Fruit fly (Drosophila melanogaster) whole organism, pupa: ENCODE measurements around the gene CG6254.
A peak's percentile ranks its signal among the peaks of the same experiment; 100 is the strongest.

Experiments used
- CG10348 ChIP-seq: fragments of 200-800 bp; sonication (Bioruptor generic); IDR thresholded peaks from 2 replicates; pipeline ENCODE4 v1.3.6; 2022; ENCODE audit warnings: missing biosample characterization, missing genetic modification characterization
- CG12605 ChIP-seq: fragments of 200-800 bp; sonication (Bioruptor generic); IDR thresholded peaks from 2 replicates; pipeline ENCODE4 v1.3.6; 2022; ENCODE audit warnings: missing biosample characterization, missing genetic modification characterization
- CG13204 ChIP-seq: fragments of 200-800 bp; sonication (Bioruptor generic); optimal IDR thresholded peaks from 2 replicates; lab custom pipeline; 2018; ENCODE audit warnings: missing biosample characterization, mild to moderate bottlenecking, missing genetic modification characterization, moderate library complexity
- CG14655 ChIP-seq: fragments of 200-800 bp; sonication (Bioruptor generic); optimal IDR thresholded peaks from 3 replicates; lab custom pipeline; 2017; ENCODE audit warnings: mild to moderate bottlenecking, missing biosample characterization, missing genetic modification reagents, missing genetic modification characterization
- CG15710 ChIP-seq: fragments of 200-800 bp; sonication (Bioruptor generic); optimal IDR thresholded peaks from 2 replicates; lab custom pipeline; 2018; ENCODE audit warnings: missing biosample characterization, mild to moderate bottlenecking, missing genetic modification characterization, moderate library complexity
- CG17806 ChIP-seq: fragments of 200-800 bp; sonication (Bioruptor generic); optimal IDR thresholded peaks from 2 replicates; lab custom pipeline; 2018; ENCODE audit warnings: missing biosample characterization, mild to moderate bottlenecking, missing genetic modification characterization, moderate library complexity
- CG32121 ChIP-seq: fragments of 200-800 bp; sonication (Bioruptor generic); IDR thresholded peaks from 2 replicates; pipeline ENCODE4 v1.3.6; 2022; ENCODE audit warnings: missing biosample characterization, missing genetic modification characterization
- CG34367 ChIP-seq: fragments of 200-800 bp; sonication (Bioruptor generic); optimal IDR thresholded peaks from 2 replicates; lab custom pipeline; 2018; ENCODE audit warnings: missing biosample characterization, mild to moderate bottlenecking, missing genetic modification characterization
- CG4496 ChIP-seq: fragments of 200-800 bp; sonication (Bioruptor generic); IDR thresholded peaks from 3 replicates; pipeline ENCODE4 v1.3.6; 2022; ENCODE audit warnings: missing biosample characterization, missing genetic modification characterization
- CG8159 ChIP-seq: fragments of 200-800 bp; sonication (Bioruptor generic); optimal IDR thresholded peaks from 3 replicates; lab custom pipeline; 2018; ENCODE audit warnings: missing biosample characterization, mild to moderate bottlenecking, missing genetic modification characterization, moderate library complexity
- CG8301 ChIP-seq: fragments of 200-800 bp; sonication (Bioruptor generic); optimal IDR thresholded peaks from 2 replicates; lab custom pipeline; 2018; ENCODE audit warnings: missing biosample characterization, mild to moderate bottlenecking, missing genetic modification characterization
- CG9948 ChIP-seq: fragments of 200-800 bp; sonication (Bioruptor generic); optimal IDR thresholded peaks from 2 replicates; lab custom pipeline; 2018; ENCODE audit warnings: missing biosample characterization, mild to moderate bottlenecking, missing genetic modification characterization, moderate library complexity
- D1 ChIP-seq: fragments of 200-800 bp; sonication (Bioruptor generic); optimal IDR thresholded peaks from 2 replicates; lab custom pipeline; 2018; ENCODE audit warnings: missing biosample characterization, mild to moderate bottlenecking, missing genetic modification characterization, moderate library complexity
- EcR ChIP-seq: fragments of 200-800 bp; sonication (Bioruptor generic); optimal IDR thresholded peaks from 3 replicates; lab custom pipeline; 2019; ENCODE audit warnings: missing biosample characterization, missing genetic modification characterization, mild to moderate bottlenecking, moderate library complexity, missing genetic modification reagents
- Ets98B ChIP-seq: fragments of 200-800 bp; sonication (Bioruptor generic); IDR thresholded peaks from 2 replicates; pipeline ENCODE4 v1.3.6; 2022; ENCODE audit warnings: missing biosample characterization, missing genetic modification characterization
- Pif1A ChIP-seq: fragments of 200-800 bp; sonication (Bioruptor generic); optimal IDR thresholded peaks from 3 replicates; lab custom pipeline; 2016; ENCODE audit warnings: missing biosample characterization, missing genetic modification characterization
- Pif1B ChIP-seq: fragments of 200-800 bp; sonication (Bioruptor generic); optimal IDR thresholded peaks from 3 replicates; lab custom pipeline; 2016; ENCODE audit warnings: missing biosample characterization, missing genetic modification characterization
- Snoo ChIP-seq: fragments of 200-800 bp; sonication (Bioruptor generic); optimal IDR thresholded peaks from 3 replicates; lab custom pipeline; 2017; ENCODE audit warnings: missing biosample characterization, mild to moderate bottlenecking, missing genetic modification characterization, inconsistent platforms
- fd96Ca ChIP-seq: fragments of 200-800 bp; sonication (Bioruptor generic); IDR thresholded peaks from 3 replicates; pipeline ENCODE4 v1.3.6; 2022; ENCODE audit warnings: missing biosample characterization, missing genetic modification characterization
- gl ChIP-seq: fragments of 200-800 bp; sonication (Bioruptor generic); optimal IDR thresholded peaks from 2 replicates; lab custom pipeline; 2018; ENCODE audit warnings: missing biosample characterization, mild to moderate bottlenecking, missing genetic modification characterization
- rn ChIP-seq: fragments of 200-800 bp; sonication (Bioruptor generic); IDR thresholded peaks from 2 replicates; pipeline ENCODE4 v1.3.6; 2022; ENCODE audit warnings: missing biosample characterization, missing genetic modification characterization

The CG6254 gene

dm6 chr3R:10161163-10161562, at the start of gene CG6254:
Gene CG6254, minus strand, starts transcription at chr3R:10161331.
- no peak for TF ChIP-seq D1 (tag; lab: Kevin White, UChicago)
- TF ChIP-seq CG12605 (GFP tag; lab: Robert Waterston, UW) = no peak
- no peak for TF ChIP-seq gl (tag; lab: Kevin White, UChicago)
- TF ChIP-seq Ets98B = no peak
- TF ChIP-seq CG8301 = no peak
- no peak for TF ChIP-seq Pif1B (GFP tag; lab: Kevin White, UChicago)
- TF ChIP-seq fd96Ca (GFP tag; lab: Robert Waterston, UW) = no peak
- TF ChIP-seq rn (GFP tag; lab: Robert Waterston, UW) = no peak
- TF ChIP-seq CG17806 (tag; lab: Kevin White, UChicago) = no peak
- no peak for TF ChIP-seq Snoo (tag; lab: Kevin White, UChicago)
- TF ChIP-seq CG10348 (GFP tag; lab: Robert Waterston, UW) = no peak
- no peak for TF ChIP-seq EcR
- no peak for TF ChIP-seq CG14655 (GFP tag; lab: Kevin White, UChicago)
- no peak for TF ChIP-seq CG15710
- TF ChIP-seq CG32121 (GFP tag; lab: Robert Waterston, UW) = no peak
- no peak for TF ChIP-seq CG4496 (GFP tag; lab: Robert Waterston, UW)
- no peak for TF ChIP-seq CG34367 (tag; lab: Kevin White, UChicago)
- TF ChIP-seq CG8159 (tag; lab: Kevin White, UChicago) = no peak
- TF ChIP-seq Pif1A (GFP tag; lab: Kevin White, UChicago) = no peak
- TF ChIP-seq CG13204 (GFP tag; lab: Kevin White, UChicago) = no peak
- TF ChIP-seq, all 21 proteins: peak for 0

dm6 chr3R:10206740-10207139, 45.6 kb upstream of the CG6254 start:
- TF ChIP-seq CG32121 (GFP tag; lab: Robert Waterston, UW) = 0 out of 2 replicates have a peak, but pooled peaks have one; percentile 7
- TF ChIP-seq CG4496 (GFP tag; lab: Robert Waterston, UW) = 0 out of 3 replicates have a peak, but pooled peaks have one; percentile 17
- no peak for TF ChIP-seq CG8301
- no peak for TF ChIP-seq CG14655 (GFP tag; lab: Kevin White, UChicago)

DNA sequence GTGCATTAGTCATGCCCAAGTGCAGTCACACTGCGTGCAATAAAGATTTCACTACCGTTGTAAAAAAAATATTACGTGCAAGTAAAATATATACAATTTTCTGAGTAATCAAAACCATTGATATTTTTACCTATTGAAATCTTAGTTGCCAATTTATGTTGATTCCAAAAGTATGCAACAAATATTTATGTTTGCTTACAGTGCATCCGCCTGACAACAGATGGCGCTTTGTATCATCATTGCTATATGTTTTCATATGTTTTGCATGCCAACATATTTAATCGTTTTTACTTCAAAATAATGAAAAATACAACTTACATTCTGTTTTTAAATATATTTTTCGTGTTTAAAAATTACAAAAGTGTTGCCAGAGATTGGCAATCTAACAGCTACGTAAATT, 42.4 kb upstream of the CG6254 start:
- TF ChIP-seq CG15710 (no peak), CG8301 (peak; percentile 8), D1 (tag; lab: Kevin White, UChicago) (peak; percentile 65), Ets98B (no peak), CG9948 (no peak), CG14655 (GFP tag; lab: Kevin White, UChicago) (peak; percentile 22), CG34367 (tag; lab: Kevin White, UChicago) (peak; percentile 2)

- TF ChIP-seq CG12605 (GFP tag; lab: Robert Waterston, UW) (no peak), Pif1B (GFP tag; lab: Kevin White, UChicago) (no peak), CG14655 (GFP tag; lab: Kevin White, UChicago) (no peak), CG15710 (no peak), CG8159 (tag; lab: Kevin White, UChicago) (no peak), D1 (tag; lab: Kevin White, UChicago) (no peak), CG10348 (GFP tag; lab: Robert Waterston, UW) (no peak), CG8301 (no peak), Pif1A (GFP tag; lab: Kevin White, UChicago) (no peak), CG17806 (tag; lab: Kevin White, UChicago) (no peak), Snoo (tag; lab: Kevin White, UChicago) (no peak)
- TF ChIP-seq, all 21 proteins: peak for 0
Measured at dm6 chr3R:10190084-10190782, 29.1 kb upstream of the CG6254 start, which contains the start of gene Syn. Gene Syn, plus strand, starts transcription at chr3R:10190689.

DNA sequence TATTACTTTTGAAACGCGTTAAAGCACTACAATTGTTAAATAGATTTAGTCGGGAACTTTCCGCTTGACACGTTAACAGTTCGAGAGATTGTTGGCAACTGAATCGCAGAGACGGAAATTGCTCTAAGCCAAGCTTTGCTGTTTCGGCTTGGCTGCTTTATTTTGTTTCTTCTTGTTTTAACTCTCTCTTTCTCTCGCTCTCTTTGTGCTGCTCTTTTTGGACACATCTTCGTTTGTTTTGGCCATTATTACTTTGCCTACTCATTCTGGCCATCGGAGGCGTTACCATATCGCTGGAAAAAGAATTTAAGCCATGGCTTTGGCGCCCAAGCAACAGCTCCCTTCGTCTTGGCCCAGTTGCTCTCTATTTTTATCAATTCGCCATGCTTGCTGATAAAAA, 28.4 kb upstream of the CG6254 start, which contains the start of gene CG12814:
Gene CG12814 (minus strand): TSS at position 84 of the 400 bp plus-strand sequence.
- TF ChIP-seq CG15710 (peak; percentile 41), CG14655 (GFP tag; lab: Kevin White, UChicago) (no peak), rn (GFP tag; lab: Robert Waterston, UW) (peak; percentile 11; the same call in 1 of the 2 replicates), gl (tag; lab: Kevin White, UChicago) (peak; percentile 86), CG8301 (no peak), fd96Ca (GFP tag; lab: Robert Waterston, UW) (no peak; the same call in 2 of the 3 replicates), EcR (peak; percentile 47), Ets98B (peak; percentile 79), CG9948 (peak; percentile 33), CG10348 (GFP tag; lab: Robert Waterston, UW) (no peak), CG8159 (tag; lab: Kevin White, UChicago) (peak; percentile 19), CG12605 (GFP tag; lab: Robert Waterston, UW) (peak; percentile 86), CG4496 (GFP tag; lab: Robert Waterston, UW) (peak; percentile 69; the same call in 2 of the 3 replicates), CG17806 (tag; lab: Kevin White, UChicago) (peak; percentile 52), CG34367 (tag; lab: Kevin White, UChicago) (peak; percentile 51), D1 (tag; lab: Kevin White, UChicago) (peak; percentile 71), CG32121 (GFP tag; lab: Robert Waterston, UW) (peak; percentile 13; the same call in 1 of the 2 replicates), CG13204 (GFP tag; lab: Kevin White, UChicago) (peak; percentile 60), Snoo (tag; lab: Kevin White, UChicago) (peak; percentile 48)

dm6 chr3R:10185986-10186385, 24.9 kb upstream of the CG6254 start:
- TF ChIP-seq Pif1A (GFP tag; lab: Kevin White, UChicago) (no peak), CG14655 (GFP tag; lab: Kevin White, UChicago) (no peak), CG4496 (GFP tag; lab: Robert Waterston, UW) (no peak), EcR (no peak), CG34367 (tag; lab: Kevin White, UChicago) (no peak), Ets98B (no peak), CG10348 (GFP tag; lab: Robert Waterston, UW) (no peak), Snoo (tag; lab: Kevin White, UChicago) (no peak), rn (GFP tag; lab: Robert Waterston, UW) (no peak), CG32121 (GFP tag; lab: Robert Waterston, UW) (no peak), Pif1B (GFP tag; lab: Kevin White, UChicago) (no peak), D1 (tag; lab: Kevin White, UChicago) (no peak), CG13204 (GFP tag; lab: Kevin White, UChicago) (no peak)
